Fruit fly (Drosophila melanogaster): ENCODE measurements around the gene CG14074.

The CG14074 gene

DNA sequence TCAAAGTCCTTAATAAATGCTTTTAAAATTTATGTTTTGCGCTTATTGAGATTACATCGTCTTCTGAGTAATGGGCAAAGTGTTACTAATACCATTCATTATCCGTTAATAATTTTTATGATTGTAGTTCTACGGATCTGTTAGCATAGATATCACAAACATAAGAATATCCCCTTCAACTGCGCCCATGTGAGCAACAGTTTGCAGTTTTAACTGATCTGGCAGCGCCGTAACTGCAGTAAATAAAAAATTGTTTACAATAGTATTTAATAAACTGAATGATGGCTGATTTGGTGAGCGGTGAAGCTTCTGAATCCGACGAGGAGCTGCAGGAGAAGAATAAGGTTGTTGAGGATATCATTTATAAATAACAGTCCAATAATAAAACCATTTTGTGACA lies 4.0 kb downstream of the CG14074 start, which contains the start of gene Blos3 (continued):
- TF ChIP-seq Doc3 (GFP tag; IDR thresholded peaks at IDR 0.05; ENCODE audit: partially characterized antibody) (no peak), disco-r (GFP tag; optimal IDR thresholded peaks at IDR 0.05) (no peak), jigr1 (GFP tag; IDR thresholded peaks at IDR 0.05) (no peak), Dip3 (GFP tag; optimal IDR thresholded peaks at IDR 0.05) (peak; percentile 11), usp (GFP tag; optimal IDR thresholded peaks at IDR 0.05) (no peak), CG4328 (GFP tag; optimal IDR thresholded peaks at IDR 0.05) (peak; percentile 17), CG16813 (GFP tag; IDR thresholded peaks at IDR 0.05; ENCODE audit: partially characterized antibody) (no peak), pho (GFP tag; optimal IDR thresholded peaks at IDR 0.05) (peak; percentile 57), tup (GFP tag; optimal IDR thresholded peaks at IDR 0.05) (no peak), eve (GFP tag; optimal IDR thresholded peaks at IDR 0.05) (no peak), psq (GFP tag; optimal IDR thresholded peaks at IDR 0.05) (no peak), CG4424 (GFP tag; optimal IDR thresholded peaks at IDR 0.05) (peak; percentile 29), crp (GFP tag; optimal IDR thresholded peaks at IDR 0.05) (peak in 1 of 2 experiments; percentile 35), zen2 (GFP tag; IDR thresholded peaks at IDR 0.05; ENCODE audit: partially characterized antibody) (no peak), Six4 (GFP tag; optimal IDR thresholded peaks at IDR 0.05) (peak; percentile 21), ash1 (GFP tag; optimal IDR thresholded peaks at IDR 0.05) (no peak), yki (optimal IDR thresholded peaks at IDR 0.05) (no peak), CG13894 (tag; optimal IDR thresholded peaks at IDR 0.05) (no peak), CG10654 (GFP tag; optimal IDR thresholded peaks at IDR 0.05) (peak; percentile 20), CG14710 (tag; optimal IDR thresholded peaks at IDR 0.05) (peak; percentile 34), Gug (GFP tag; IDR thresholded peaks at IDR 0.05) (peak; percentile 38; the same call in 2 of the 4 replicates), Drgx (GFP tag; IDR thresholded peaks at IDR 0.05) (peak; percentile 27; the same call in 1 of the 2 replicates), CG3065 (GFP tag; optimal IDR thresholded peaks at IDR 0.05) (peak; percentile 2), CG6175 (GFP tag; IDR thresholded peaks at IDR 0.05) (no peak), pum (GFP tag; optimal IDR thresholded peaks at IDR 0.05) (peak; percentile 60), CG9932 (GFP tag; IDR thresholded peaks at IDR 0.05) (0 out of 2 replicates have a peak, but pooled peaks have one; percentile 41), Dek (tag; optimal IDR thresholded peaks at IDR 0.05) (peak; percentile 3), Xrp1 (GFP tag; IDR thresholded peaks at IDR 0.05) (peak; percentile 40; the same call in 1 of the 2 replicates), nerfin-2 (GFP tag; IDR thresholded peaks at IDR 0.05; ENCODE audit: partially characterized antibody) (no peak), ab (GFP tag; optimal IDR thresholded peaks at IDR 0.05) (no peak), CG8290 (GFP tag; optimal IDR thresholded peaks at IDR 0.05) (no peak), CG8290 (tag; optimal IDR thresholded peaks at IDR 0.05) (no peak), al (GFP tag; IDR thresholded peaks at IDR 0.05) (peak; percentile 15; the same call in 1 of the 2 replicates), lov (optimal IDR thresholded peaks at IDR 0.05) (no peak), lov (GFP tag; IDR thresholded peaks at IDR 0.05) (no peak), CrebB (tag; optimal IDR thresholded peaks at IDR 0.05) (no peak), Tbp (GFP tag; optimal IDR thresholded peaks at IDR 0.05) (no peak), HLH4C (GFP tag; IDR thresholded peaks at IDR 0.05; ENCODE audit: partially characterized antibody) (no peak), lab (GFP tag; optimal IDR thresholded peaks at IDR 0.05) (no peak), oc (tag; optimal IDR thresholded peaks at IDR 0.05) (no peak), pros (GFP tag; optimal IDR thresholded peaks at IDR 0.05) (no peak), CG8089 (GFP tag; optimal IDR thresholded peaks at IDR 0.05) (peak; percentile 30), Atf-2 (GFP tag; optimal IDR thresholded peaks at IDR 0.05) (peak; percentile 51), Spps (tag; optimal IDR thresholded peaks at IDR 0.05) (no peak), CG16779 (GFP tag; IDR thresholded peaks at IDR 0.05) (no peak), sug (tag; optimal IDR thresholded peaks at IDR 0.05) (no peak), ERR (GFP tag; optimal IDR thresholded peaks at IDR 0.05) (no peak), Ptx1 (GFP tag; IDR thresholded peaks at IDR 0.05) (peak; percentile 18; the same call in 1 of the 2 replicates), Hr78 (GFP tag; optimal IDR thresholded peaks at IDR 0.05) (no peak), CG18619 (GFP tag; optimal IDR thresholded peaks at IDR 0.05) (peak; percentile 0), grn (GFP tag; optimal IDR thresholded peaks at IDR 0.05) (no peak), CG3407 (GFP tag; optimal IDR thresholded peaks at IDR 0.05) (no peak)
